Fruit fly (Drosophila melanogaster) whole organism, larva: Measurements from ENCODE around the gene Toll-9.

ENCODE experiments used
- noc ChIP-seq: fragments of 200-800 bp; sonication (Bioruptor generic); optimal IDR thresholded peaks from 3 replicates; lab custom pipeline; 2019; ENCODE audit warnings: missing biosample characterization, mild to moderate bottlenecking, missing genetic modification characterization, moderate library complexity

The Toll-9 gene

dm6 chr3L:20398243-20399222 lies 32.0 kb upstream of the Toll-9 start:
- TF ChIP-seq noc (tag; lab: Kevin White, UChicago): peak; percentile 75

dm6 chr3L:20397770-20398169 lies 31.2 kb upstream of the Toll-9 start:
- no peak for TF ChIP-seq noc (tag; lab: Kevin White, UChicago)

- no peak for TF ChIP-seq noc (tag; lab: Kevin White, UChicago)
Measured at dm6 chr3L:20396047-20396446, 29.5 kb upstream of the Toll-9 start.

dm6 chr3L:20395257-20395909 lies 28.9 kb upstream of the Toll-9 start:
- TF ChIP-seq noc (tag; lab: Kevin White, UChicago): peak; percentile 93

dm6 chr3L:20393357-20393756 lies 26.8 kb upstream of the Toll-9 start, which contains the start of gene CG33969:
Gene CG33969, minus strand, starts transcription at chr3L:20393553.
- TF ChIP-seq noc (tag; lab: Kevin White, UChicago): no peak

- peak; percentile 58 for TF ChIP-seq noc (tag; lab: Kevin White, UChicago)
Measured at dm6 chr3L:20388983-20389382, 22.5 kb upstream of the Toll-9 start.

dm6 chr3L:20387843-20388163 lies 21.3 kb upstream of the Toll-9 start:
- no peak for TF ChIP-seq noc (tag; lab: Kevin White, UChicago)

- TF ChIP-seq noc (tag; lab: Kevin White, UChicago): peak; percentile 53
Measured at dm6 chr3L:20387038-20387842, 20.7 kb upstream of the Toll-9 start.

- TF ChIP-seq noc (tag; lab: Kevin White, UChicago): peak; percentile 3
Measured at dm6 chr3L:20385969-20386370, 19.4 kb upstream of the Toll-9 start.

- peak; percentile 40 for TF ChIP-seq noc (tag; lab: Kevin White, UChicago)
Measured at dm6 chr3L:20385408-20385807, 18.9 kb upstream of the Toll-9 start.

- TF ChIP-seq noc (tag; lab: Kevin White, UChicago): no peak
Measured at dm6 chr3L:20385006-20385405, 18.5 kb upstream of the Toll-9 start.

- TF ChIP-seq noc (tag; lab: Kevin White, UChicago): peak; percentile 81
Measured at dm6 chr3L:20384086-20384810, 17.7 kb upstream of the Toll-9 start, which contains the start of the genes CG5498 and fbl. Gene CG5498, minus strand, starts transcription at chr3L:20384109. Gene fbl, plus strand, starts transcription at chr3L:20384429.

dm6 chr3L:20379496-20379895 lies 13.0 kb upstream of the Toll-9 start:
- TF ChIP-seq noc (tag; lab: Kevin White, UChicago): no peak

dm6 chr3L:20376564-20376920 lies 10.0 kb upstream of the Toll-9 start:
- TF ChIP-seq noc (tag; lab: Kevin White, UChicago): no peak
